Fruit fly (Drosophila melanogaster) whole organism, embryonic: ENCODE measurements around the gene VhaM9.7-b.

Source experiments
- Atf-2 ChIP-seq: fragments of 200-800 bp; sonication (Bioruptor generic); optimal IDR thresholded peaks from 2 replicates; lab custom pipeline; 2016; ENCODE audit warnings: missing biosample characterization, missing genetic modification characterization
- Awh ChIP-seq: fragments of 200-800 bp; sonication (Bioruptor generic); IDR thresholded peaks from 2 replicates; pipeline ENCODE4, ENCODE4 v1.3.6; 2022; ENCODE audit warnings: missing biosample characterization, missing genetic modification characterization
- C15 ChIP-seq: fragments of 200-800 bp; sonication (Bioruptor generic); IDR thresholded peaks from 3 replicates; pipeline ENCODE4 v1.3.6; 2022; ENCODE audit warnings: missing biosample characterization, missing genetic modification characterization
- CG10209 ChIP-seq: fragments of 200-800 bp; sonication (Bioruptor generic); optimal IDR thresholded peaks from 3 replicates; lab custom pipeline; 2017; ENCODE audit warnings: missing biosample characterization, mild to moderate bottlenecking, missing genetic modification characterization, missing genetic modification reagents
- CG10366 ChIP-seq: fragments of 200-800 bp; sonication (Bioruptor generic); IDR thresholded peaks from 2 replicates; pipeline ENCODE4 v1.3.6; 2022; ENCODE audit warnings: missing biosample characterization, missing genetic modification characterization
- CG14050 ChIP-seq: fragments of 200-800 bp; sonication (Bioruptor generic); IDR thresholded peaks from 3 replicates; pipeline ENCODE4 v1.3.6; 2022; ENCODE audit warnings: missing biosample characterization, missing genetic modification characterization
- CG15601 ChIP-seq: fragments of 200-800 bp; sonication (Bioruptor generic); optimal IDR thresholded peaks from 3 replicates; lab custom pipeline; 2019; ENCODE audit warnings: missing biosample characterization, mild to moderate bottlenecking, missing genetic modification characterization, moderate library complexity
- CG16779 ChIP-seq: fragments of 200-800 bp; sonication (Bioruptor generic); IDR thresholded peaks from 2 replicates; pipeline ENCODE4 v1.3.6; 2022; ENCODE audit warnings: missing biosample characterization, missing genetic modification characterization
- CG17568 ChIP-seq: fragments of 200-800 bp; sonication (Bioruptor generic); optimal IDR thresholded peaks from 2 replicates; lab custom pipeline; 2018; ENCODE audit warnings: missing biosample characterization, mild to moderate bottlenecking, missing genetic modification characterization, moderate library complexity
- CG17912 ChIP-seq: fragments of 200-800 bp; sonication (Bioruptor generic); optimal IDR thresholded peaks from 2 replicates; lab custom pipeline; 2018; ENCODE audit warnings: missing biosample characterization, mild to moderate bottlenecking, missing genetic modification characterization
- CG18764 ChIP-seq: fragments of 200-800 bp; sonication (Bioruptor generic); optimal IDR thresholded peaks from 3 replicates; lab custom pipeline; 2016; ENCODE audit warnings: missing biosample characterization, missing genetic modification characterization
- CG4328 ChIP-seq: fragments of 200-800 bp; sonication (Bioruptor generic); optimal IDR thresholded peaks from 3 replicates; lab custom pipeline; 2017; ENCODE audit warnings: missing biosample characterization, missing genetic modification reagents, missing genetic modification characterization
- CG4617 ChIP-seq: fragments of 200-800 bp; sonication (Bioruptor generic); optimal IDR thresholded peaks from 3 replicates; lab custom pipeline; 2016; ENCODE audit warnings: missing biosample characterization, missing genetic modification characterization, borderline replicate concordance
- CG6689 ChIP-seq: fragments of 200-800 bp; sonication (Bioruptor generic); IDR thresholded peaks from 2 replicates; pipeline ENCODE4 v1.3.6; 2022; ENCODE audit warnings: missing biosample characterization, missing genetic modification characterization
- CG7357 ChIP-seq: fragments of 200-800 bp; sonication (Bioruptor generic); IDR thresholded peaks from 3 replicates; pipeline ENCODE4 v1.3.6; 2022; ENCODE audit warnings: missing biosample characterization, missing genetic modification characterization
- CG7928 ChIP-seq: fragments of 200-800 bp; sonication (Bioruptor generic); optimal IDR thresholded peaks from 2 replicates; lab custom pipeline; 2017; ENCODE audit warnings: missing biosample characterization, mild to moderate bottlenecking, missing genetic modification characterization
- CG9797 ChIP-seq: fragments of 200-800 bp; sonication (Bioruptor generic); optimal IDR thresholded peaks from 3 replicates; lab custom pipeline; 2018; ENCODE audit warnings: missing biosample characterization, mild to moderate bottlenecking, missing genetic modification characterization
- Camta ChIP-seq: fragments of 200-800 bp; sonication (Bioruptor generic); optimal IDR thresholded peaks from 2 replicates; lab custom pipeline; 2016; ENCODE audit warnings: missing biosample characterization, missing genetic modification characterization
- Dip3 ChIP-seq: fragments of 200-800 bp; sonication (Bioruptor generic); optimal IDR thresholded peaks from 3 replicates; lab custom pipeline; 2016; ENCODE audit warnings: missing biosample characterization, missing genetic modification characterization
- Ets97D ChIP-seq: fragments of 200-800 bp; sonication (Bioruptor generic); optimal IDR thresholded peaks from 3 replicates; lab custom pipeline; 2016; ENCODE audit warnings: missing biosample characterization, missing genetic modification characterization
- Fer1 ChIP-seq: fragments of 200-800 bp; sonication (Bioruptor generic); optimal IDR thresholded peaks from 2 replicates; lab custom pipeline; 2017; ENCODE audit warnings: missing biosample characterization, mild to moderate bottlenecking, missing genetic modification characterization
- Kr ChIP-seq: fragments of 200-800 bp; sonication (Bioruptor generic); optimal IDR thresholded peaks from 2 replicates; lab custom pipeline; 2017; ENCODE audit warnings: missing biosample characterization, mild to moderate bottlenecking, missing genetic modification characterization
- NC2α ChIP-seq: fragments of 200-800 bp; sonication (Bioruptor generic); optimal IDR thresholded peaks from 2 replicates; lab custom pipeline; 2016; ENCODE audit warnings: missing biosample characterization, missing genetic modification characterization
- Sox102F ChIP-seq: fragments of 200-800 bp; sonication (Bioruptor generic); optimal IDR thresholded peaks from 2 replicates; lab custom pipeline; 2018; ENCODE audit warnings: missing biosample characterization, mild to moderate bottlenecking, missing genetic modification characterization, moderate library complexity
- aop ChIP-seq: fragments of 200-800 bp; sonication (Bioruptor generic); IDR thresholded peaks from 2 replicates; pipeline ENCODE4 v1.3.6; 2022; ENCODE audit warnings: missing biosample characterization, missing genetic modification characterization
- ase ChIP-seq: fragments of 200-800 bp; sonication (Bioruptor generic); IDR thresholded peaks from 3 replicates; pipeline ENCODE4 v1.3.6; 2022; ENCODE audit warnings: missing biosample characterization, missing genetic modification characterization
- ato ChIP-seq: fragments of 200-800 bp; sonication (Bioruptor generic); IDR thresholded peaks from 2 replicates; pipeline ENCODE4 v1.3.6; 2022; ENCODE audit warnings: missing biosample characterization, missing genetic modification characterization; ENCODE audit not compliant: partially characterized antibody
- bsh ChIP-seq, 2 experiments: fragments of 200-800 bp; sonication (Bioruptor generic); optimal IDR thresholded peaks; 2 replicates each; lab custom pipeline; 2017 to 2018; ENCODE audit warnings: mild to moderate bottlenecking in 2 of 2, missing biosample characterization in 2 of 2, missing genetic modification characterization in 2 of 2, moderate library complexity in 1 of 2
- caup ChIP-seq: fragments of 200-800 bp; sonication (Bioruptor generic); optimal IDR thresholded peaks from 3 replicates; lab custom pipeline; 2017; ENCODE audit warnings: missing biosample characterization, mild to moderate bottlenecking, missing genetic modification characterization, moderate library complexity; ENCODE audit not compliant: severe bottlenecking
- chinmo ChIP-seq: fragments of 200-800 bp; sonication (Bioruptor generic); IDR thresholded peaks from 4 replicates; pipeline ENCODE4 v1.3.6; 2022; ENCODE audit warnings: missing biosample characterization, missing genetic modification characterization; ENCODE audit not compliant: partially characterized antibody
- crol ChIP-seq: fragments of 200-800 bp; sonication (Bioruptor generic); IDR thresholded peaks from 2 replicates; pipeline ENCODE4 v1.3.6; 2022; ENCODE audit warnings: missing biosample characterization, missing genetic modification characterization
- fd102C ChIP-seq: fragments of 200-800 bp; sonication (Bioruptor generic); optimal IDR thresholded peaks from 2 replicates; lab custom pipeline; 2018; ENCODE audit warnings: missing biosample characterization, mild to moderate bottlenecking, missing genetic modification characterization, moderate library complexity
- gcm2 ChIP-seq: fragments of 200-800 bp; sonication (Bioruptor generic); optimal IDR thresholded peaks from 2 replicates; lab custom pipeline; 2016; ENCODE audit warnings: missing biosample characterization, missing genetic modification characterization
- hbn ChIP-seq: fragments of 200-800 bp; sonication (Bioruptor generic); IDR thresholded peaks from 2 replicates; pipeline ENCODE4 v1.3.6; 2022; ENCODE audit warnings: missing biosample characterization, missing genetic modification characterization; ENCODE audit not compliant: partially characterized antibody
- lbe ChIP-seq: fragments of 200-800 bp; sonication (Bioruptor generic); optimal IDR thresholded peaks from 2 replicates; lab custom pipeline; 2016; ENCODE audit warnings: missing biosample characterization, mild to moderate bottlenecking, missing genetic modification characterization
- luna ChIP-seq: fragments of 200-800 bp; sonication (Bioruptor generic); optimal IDR thresholded peaks from 2 replicates; lab custom pipeline; 2016; ENCODE audit warnings: missing biosample characterization, missing genetic modification characterization
- mam ChIP-seq: fragments of 200-800 bp; sonication (Bioruptor generic); optimal IDR thresholded peaks from 3 replicates; lab custom pipeline; 2016; ENCODE audit warnings: missing biosample characterization, missing genetic modification characterization
- mirr ChIP-seq: fragments of 200-800 bp; sonication (Bioruptor generic); optimal IDR thresholded peaks from 3 replicates; lab custom pipeline; 2018; ENCODE audit warnings: missing biosample characterization, mild to moderate bottlenecking, missing genetic modification characterization
- pho ChIP-seq: fragments of 200-800 bp; sonication (Bioruptor generic); optimal IDR thresholded peaks from 2 replicates; lab custom pipeline; 2016; ENCODE audit warnings: missing biosample characterization, missing genetic modification characterization
- pros ChIP-seq: fragments of 200-800 bp; sonication (Bioruptor generic); optimal IDR thresholded peaks from 3 replicates; lab custom pipeline; 2019; ENCODE audit warnings: missing biosample characterization, mild to moderate bottlenecking, missing genetic modification characterization, moderate library complexity
- sc ChIP-seq, 3 experiments: fragments of >200 bp in 2 of 3; fragments of 200-800 bp in 1 of 3; sonication (Bioruptor generic) in 1 of 3; optimal IDR thresholded peaks; 2 replicates in 2 of 3; 3 replicates in 1 of 3; lab custom pipeline; 2017; ENCODE audit warnings: mild to moderate bottlenecking in 1 of 3, missing biosample characterization in 1 of 3, missing genetic modification characterization in 1 of 3, missing genetic modification reagents in 1 of 3
- sim ChIP-seq: fragments of 200-800 bp; sonication (Bioruptor generic); IDR thresholded peaks from 2 replicates; pipeline ENCODE4 v1.3.6; 2022; ENCODE audit warnings: missing biosample characterization, missing genetic modification characterization
- slp2 ChIP-seq: fragments of 200-800 bp; sonication (Bioruptor generic); optimal IDR thresholded peaks from 2 replicates; lab custom pipeline; 2016; ENCODE audit warnings: missing biosample characterization, missing genetic modification characterization
- so ChIP-seq: fragments of 200-800 bp; sonication (Bioruptor generic); IDR thresholded peaks from 3 replicates; pipeline ENCODE4 v1.3.6; 2022; ENCODE audit warnings: missing biosample characterization, missing genetic modification characterization
- trh ChIP-seq: fragments of 200-800 bp; sonication (Bioruptor generic); optimal IDR thresholded peaks from 2 replicates; lab custom pipeline; 2016; ENCODE audit warnings: missing biosample characterization, missing genetic modification characterization
- ttk ChIP-seq: fragments of 200-800 bp; sonication (Bioruptor generic); IDR thresholded peaks from 2 replicates; pipeline ENCODE4 v2.1.2; 2022; ENCODE audit warnings: missing biosample characterization, missing genetic modification characterization
- twi ChIP-seq: fragments of 200-800 bp; optimal IDR thresholded peaks from 2 replicates; lab custom pipeline; 2019; ENCODE audit warnings: missing biosample characterization, mild to moderate bottlenecking, missing genetic modification characterization, moderate library complexity
- unc-4 ChIP-seq: fragments of 200-800 bp; sonication (Bioruptor generic); IDR thresholded peaks from 2 replicates; pipeline ENCODE4 v1.3.6; 2022; ENCODE audit warnings: missing biosample characterization, missing genetic modification characterization; ENCODE audit not compliant: partially characterized antibody
- zfh2 ChIP-seq: fragments of 200-800 bp; sonication (Bioruptor generic); optimal IDR thresholded peaks from 2 replicates; lab custom pipeline; 2016; ENCODE audit warnings: missing biosample characterization, missing genetic modification characterization

Gene VhaM9.7-b

DNA sequence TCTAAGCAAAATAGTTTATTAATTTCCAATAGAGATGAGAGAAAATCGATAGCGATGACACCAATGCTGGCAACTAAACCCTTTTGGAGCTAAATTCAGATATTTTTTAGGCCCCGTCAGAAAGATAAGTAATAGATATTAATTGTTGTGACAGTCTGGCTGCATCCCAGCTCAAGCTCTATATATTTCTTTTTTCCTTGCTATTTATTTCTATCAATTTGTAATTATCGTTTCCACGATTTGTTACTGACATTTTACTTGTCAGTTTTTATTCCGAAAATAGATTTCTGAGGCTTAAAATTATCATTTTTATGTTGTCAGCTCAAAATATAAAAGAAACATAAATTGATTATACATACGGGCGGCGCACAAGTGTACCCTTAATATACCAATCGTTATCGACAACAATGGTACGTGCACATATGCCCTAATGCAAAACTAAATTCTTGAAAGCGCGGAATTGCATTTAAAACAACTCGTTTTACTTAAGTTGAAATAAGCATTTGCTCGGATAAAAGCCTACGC is 29.2 kb downstream of the VhaM9.7-b start, which contains the start of the genes CRIF and SMC5 (continued):
- TF ChIP-seq ttk (0 out of 2 replicates have a peak, but pooled peaks have one; percentile 42), CG17568 (GFP tag; lab: Kevin White, UChicago) (no peak), CG10366 (GFP tag; lab: Robert Waterston, UW) (no peak), pho (peak; percentile 76), Camta (GFP tag; lab: Kevin White, UChicago) (peak; percentile 54), trh (GFP tag; lab: Kevin White, UChicago) (no peak), chinmo (GFP tag; lab: Robert Waterston, UW) (no peak), sc (optimal IDR thresholded peaks at IDR 0.05; lab: Kevin White, UChicago) (no peak), sc (GFP tag; optimal IDR thresholded peaks at IDR 0.05; lab: Kevin White, UChicago) (peak; percentile 26), hbn (GFP tag; lab: Robert Waterston, UW) (no peak), CG4617 (peak; percentile 68), Sox102F (GFP tag; lab: Kevin White, UChicago) (no peak), fd102C (GFP tag; lab: Kevin White, UChicago) (no peak), CG18764 (GFP tag; lab: Kevin White, UChicago) (peak; percentile 99), CG6689 (GFP tag; lab: Robert Waterston, UW) (no peak; the same call in 1 of the 2 replicates), Fer1 (GFP tag; lab: Kevin White, UChicago) (peak; percentile 44), bsh (GFP tag; optimal IDR thresholded peaks at IDR 0.05; lab: Kevin White, UChicago) (peak in 1 of 2 experiments; percentile 54), mam (GFP tag; lab: Kevin White, UChicago) (peak; percentile 82), luna (GFP tag; lab: Kevin White, UChicago) (no peak), pros (GFP tag; lab: Kevin White, UChicago) (no peak), CG9797 (GFP tag; lab: Kevin White, UChicago) (peak; percentile 7), sim (GFP tag; lab: Robert Waterston, UW) (no peak), unc-4 (GFP tag; lab: Robert Waterston, UW) (no peak), CG14050 (0 out of 3 replicates have a peak, but pooled peaks have one; percentile 27), crol (GFP tag; lab: Robert Waterston, UW) (no peak), Awh (GFP tag; lab: Robert Waterston, UW) (no peak; the same call in 1 of the 2 replicates), caup (peak; percentile 22), Atf-2 (GFP tag; lab: Kevin White, UChicago) (peak; percentile 65), ase (no peak), C15 (GFP tag; lab: Robert Waterston, UW) (0 out of 3 replicates have a peak, but pooled peaks have one; percentile 28), Dip3 (GFP tag; lab: Kevin White, UChicago) (peak; percentile 69), aop (GFP tag; lab: Robert Waterston, UW) (no peak), Ets97D (GFP tag; lab: Kevin White, UChicago) (peak; percentile 52), NC2α (GFP tag; lab: Kevin White, UChicago) (no peak), CG16779 (no peak), CG10209 (GFP tag; lab: Kevin White, UChicago) (peak; percentile 52), lbe (GFP tag; lab: Kevin White, UChicago) (no peak), CG7928 (GFP tag; lab: Kevin White, UChicago) (peak; percentile 11), CG17912 (GFP tag; lab: Kevin White, UChicago) (no peak), CG7357 (GFP tag; lab: Robert Waterston, UW) (peak; percentile 62; the same call in 2 of the 3 replicates), slp2 (GFP tag; lab: Kevin White, UChicago) (peak; percentile 68), Kr (peak; percentile 72), mirr (GFP tag; lab: Kevin White, UChicago) (no peak), so (no peak), twi (tag; lab: Kevin White, UChicago) (peak; percentile 64), gcm2 (GFP tag; lab: Kevin White, UChicago) (peak; percentile 31), CG15601 (tag; lab: Kevin White, UChicago) (peak; percentile 68), ato (GFP tag; lab: Robert Waterston, UW) (no peak), CG4328 (peak; percentile 56), zfh2 (peak; percentile 76)
